Fruit fly (Drosophila melanogaster): Measurements from ENCODE around the gene tHMG2.

The tHMG2 gene

dm6 chr3R:22540686-22541085 is 47.9 kb downstream of the tHMG2 start:
- TF ChIP-seq CG13204 (GFP tag; optimal IDR thresholded peaks at IDR 0.05) (no peak), D1 (tag; optimal IDR thresholded peaks at IDR 0.05) (no peak), CG17806 (tag; optimal IDR thresholded peaks at IDR 0.05) (no peak), CG9948 (tag; optimal IDR thresholded peaks at IDR 0.05) (no peak)

- TF ChIP-seq CG8301 (tag; optimal IDR thresholded peaks at IDR 0.05) (no peak), Snoo (tag; optimal IDR thresholded peaks at IDR 0.05) (no peak), CG12605 (GFP tag; IDR thresholded peaks at IDR 0.05) (no peak), CG8159 (tag; optimal IDR thresholded peaks at IDR 0.05) (no peak), EcR (GFP tag; optimal IDR thresholded peaks at IDR 0.05) (no peak), CG17806 (tag; optimal IDR thresholded peaks at IDR 0.05) (no peak), CG4496 (GFP tag; IDR thresholded peaks at IDR 0.05) (no peak), Ets98B (GFP tag; IDR thresholded peaks at IDR 0.05) (no peak), D1 (tag; optimal IDR thresholded peaks at IDR 0.05) (no peak), fd96Ca (GFP tag; IDR thresholded peaks at IDR 0.05) (no peak), CG32121 (GFP tag; IDR thresholded peaks at IDR 0.05) (no peak), CG15710 (tag; optimal IDR thresholded peaks at IDR 0.05) (no peak), CG34367 (tag; optimal IDR thresholded peaks at IDR 0.05) (no peak), CG13204 (GFP tag; optimal IDR thresholded peaks at IDR 0.05) (no peak), CG10348 (GFP tag; IDR thresholded peaks at IDR 0.05) (no peak), Pif1B (GFP tag; optimal IDR thresholded peaks at IDR 0.05) (no peak), CG14655 (GFP tag; optimal IDR thresholded peaks at IDR 0.05) (no peak), CG9948 (tag; optimal IDR thresholded peaks at IDR 0.05) (no peak), gl (tag; optimal IDR thresholded peaks at IDR 0.05) (no peak), Pif1A (GFP tag; optimal IDR thresholded peaks at IDR 0.05) (no peak)
These were observed 50.1 kb downstream of the tHMG2 start for dm6 chr3R:22542773-22543411.

Data from whole organism, pupa.